Fruit fly (Drosophila melanogaster) Kc167 (cell line): ENCODE results near the gene CG34136.

Source experiments
- Sin3A ChIP-seq: fragments of >200 bp; optimal IDR thresholded peaks from 2 replicates; lab custom pipeline; 2018; ENCODE audit warnings: missing external identifiers
- h ChIP-seq: fragments of >200 bp; optimal IDR thresholded peaks from 3 replicates; lab custom pipeline; 2018; ENCODE audit warnings: missing external identifiers
- insv ChIP-seq: fragments of >200 bp; optimal IDR thresholded peaks from 3 replicates; lab custom pipeline; 2018; ENCODE audit warnings: missing external identifiers
- ttk ChIP-seq: sonication (Bioruptor generic); optimal IDR thresholded peaks from 2 replicates; lab custom pipeline; 2017; ENCODE audit warnings: missing external identifiers

dm6 chr2L:21065889-21066288 is 30.8 kb upstream of the CG34136 start:
- no peak for TF ChIP-seq h (lab: Kevin White, UChicago)
- no peak for TF ChIP-seq insv
- no peak for TF ChIP-seq Sin3A (lab: Kevin White, UChicago)
- no peak for TF ChIP-seq ttk (lab: Kevin White, UChicago)
